Worm (Caenorhabditis elegans) whole organism, L2 larva: ENCODE results near the gene F32D8.15.

ENCODE experiments used
- C34F6.9 ChIP-seq: fragments of 150-350 bp; optimal IDR thresholded peaks from 2 replicates; lab custom pipeline; 2014; ENCODE audit warnings: missing biosample characterization, missing genetic modification characterization
- F13H6.1 ChIP-seq: sonication (generic microtip); optimal IDR thresholded peaks from 2 replicates; lab custom pipeline; 2016; ENCODE audit warnings: missing genetic modification characterization, missing compliant biosample characterization
- R02D3.7 ChIP-seq: fragments of 150-350 bp; optimal IDR thresholded peaks from 2 replicates; lab custom pipeline; 2014; ENCODE audit warnings: missing biosample characterization, missing genetic modification characterization
- Y55F3AM.14 ChIP-seq: fragments of 200-800 bp; sonication (Bioruptor generic); optimal IDR thresholded peaks from 2 replicates; lab custom pipeline; 2018; ENCODE audit warnings: mild to moderate bottlenecking, missing genetic modification characterization, missing compliant biosample characterization
- ZK546.5 ChIP-seq: sonication (generic microtip); optimal IDR thresholded peaks from 2 replicates; lab custom pipeline; 2017; ENCODE audit warnings: missing biosample characterization, missing genetic modification characterization
- alr-1 ChIP-seq: fragments of 150-350 bp; optimal IDR thresholded peaks from 2 replicates; lab custom pipeline; 2014; ENCODE audit warnings: missing biosample characterization, missing genetic modification characterization
- aly-2 ChIP-seq: fragments of 150-350 bp; optimal IDR thresholded peaks from 2 replicates; lab custom pipeline; 2014; ENCODE audit warnings: missing biosample characterization, missing genetic modification characterization
- ama-1 ChIP-seq: fragments of 150-350 bp; optimal IDR thresholded peaks from 2 replicates; lab custom pipeline; 2018; ENCODE audit warnings: inconsistent platforms
- blmp-1 ChIP-seq: sonication (generic microtip); optimal IDR thresholded peaks from 2 replicates; lab custom pipeline; 2017; ENCODE audit warnings: missing genetic modification characterization, mild to moderate bottlenecking, missing compliant biosample characterization, antibody characterized with exemption, moderate library complexity; ENCODE audit not compliant: insufficient read depth
- ceh-16 ChIP-seq: fragments of 150-350 bp; optimal IDR thresholded peaks from 2 replicates; lab custom pipeline; 2014; ENCODE audit warnings: missing biosample characterization, missing genetic modification characterization
- ceh-82 ChIP-seq: fragments of 150-350 bp; optimal IDR thresholded peaks from 2 replicates; lab custom pipeline; 2014; ENCODE audit warnings: missing biosample characterization, missing genetic modification characterization
- crh-2 ChIP-seq: sonication (generic microtip); optimal IDR thresholded peaks from 2 replicates; lab custom pipeline; 2017; ENCODE audit warnings: missing biosample characterization, missing genetic modification characterization
- dmd-4 ChIP-seq: sonication (generic microtip); optimal IDR thresholded peaks from 2 replicates; lab custom pipeline; 2017; ENCODE audit warnings: missing biosample characterization, missing genetic modification characterization
- egl-27 ChIP-seq: sonication (generic microtip); optimal IDR thresholded peaks from 3 replicates; lab custom pipeline; 2017; ENCODE audit warnings: missing biosample characterization, missing genetic modification reagents, missing genetic modification characterization
- elt-1 ChIP-seq: fragments of 150-350 bp; optimal IDR thresholded peaks from 2 replicates; lab custom pipeline; 2014; ENCODE audit warnings: missing biosample characterization, missing genetic modification characterization
- elt-3 ChIP-seq: sonication (generic microtip); optimal IDR thresholded peaks from 2 replicates; lab custom pipeline; 2017; ENCODE audit warnings: missing biosample characterization, missing genetic modification characterization
- fos-1 ChIP-seq: fragments of 150-350 bp; optimal IDR thresholded peaks from 2 replicates; lab custom pipeline; 2014; ENCODE audit warnings: missing biosample characterization, missing genetic modification characterization
- gmeb-1 ChIP-seq: fragments of 150-350 bp; optimal IDR thresholded peaks from 2 replicates; lab custom pipeline; 2014; ENCODE audit warnings: missing biosample characterization, missing genetic modification characterization
- lin-11 ChIP-seq: fragments of 150-350 bp; sonication (generic microtip); optimal IDR thresholded peaks from 2 replicates; lab custom pipeline; 2014; ENCODE audit warnings: missing biosample characterization, missing genetic modification characterization, inconsistent platforms, mixed read lengths
- lin-13 ChIP-seq: fragments of 150-350 bp; optimal IDR thresholded peaks from 2 replicates; lab custom pipeline; 2014; ENCODE audit warnings: missing biosample characterization, missing genetic modification reagents, missing genetic modification characterization
- lin-39 ChIP-seq: fragments of 150-350 bp; optimal IDR thresholded peaks from 2 replicates; lab custom pipeline; 2014; ENCODE audit warnings: missing biosample characterization, missing genetic modification reagents, missing genetic modification characterization
- lsy-2 ChIP-seq, 2 experiments: fragments of 150-350 bp in 1 of 2; sonication (generic microtip) in 1 of 2; optimal IDR thresholded peaks; 2 replicates each; lab custom pipeline; 2014 to 2017; ENCODE audit warnings: missing biosample characterization in 2 of 2, missing genetic modification characterization in 2 of 2
- mab-5 ChIP-seq: fragments of 150-350 bp; optimal IDR thresholded peaks from 2 replicates; lab custom pipeline; 2014; ENCODE audit warnings: missing biosample characterization, missing genetic modification characterization
- mbf-1 ChIP-seq: sonication (generic microtip); optimal IDR thresholded peaks from 2 replicates; lab custom pipeline; 2017; ENCODE audit warnings: missing biosample characterization, missing genetic modification characterization
- mdl-1 ChIP-seq, 2 experiments: fragments of 150-350 bp in 1 of 2; sonication (generic microtip) in 1 of 2; optimal IDR thresholded peaks; 2 replicates each; lab custom pipeline; 2017; ENCODE audit warnings: missing biosample characterization in 2 of 2, missing genetic modification characterization in 2 of 2
- nhr-10 ChIP-seq: sonication (generic microtip); optimal IDR thresholded peaks from 2 replicates; lab custom pipeline; 2017; ENCODE audit warnings: missing biosample characterization, missing genetic modification characterization
- nhr-11 ChIP-seq: fragments of 150-350 bp; optimal IDR thresholded peaks from 2 replicates; lab custom pipeline; 2014; ENCODE audit warnings: missing biosample characterization, missing genetic modification characterization
- nhr-12 ChIP-seq: fragments of 150-350 bp; optimal IDR thresholded peaks from 2 replicates; lab custom pipeline; 2014; ENCODE audit warnings: missing biosample characterization, missing genetic modification characterization
- nhr-129 ChIP-seq: fragments of 150-350 bp; optimal IDR thresholded peaks from 2 replicates; lab custom pipeline; 2014; ENCODE audit warnings: missing biosample characterization, missing genetic modification characterization
- nhr-21 ChIP-seq: fragments of 150-350 bp; optimal IDR thresholded peaks from 2 replicates; lab custom pipeline; 2014; ENCODE audit warnings: missing biosample characterization, missing genetic modification characterization
- nhr-23 ChIP-seq: fragments of 150-350 bp; optimal IDR thresholded peaks from 2 replicates; lab custom pipeline; 2014; ENCODE audit warnings: missing biosample characterization, missing genetic modification reagents, missing genetic modification characterization
- nhr-237 ChIP-seq: fragments of 150-350 bp; optimal IDR thresholded peaks from 2 replicates; lab custom pipeline; 2014; ENCODE audit warnings: missing biosample characterization, missing genetic modification characterization
- nhr-25 ChIP-seq: fragments of 150-350 bp; sonication (generic microtip); optimal IDR thresholded peaks from 3 replicates; lab custom pipeline; 2014; ENCODE audit warnings: missing biosample characterization, missing genetic modification characterization
- nhr-6 ChIP-seq: fragments of 150-350 bp; optimal IDR thresholded peaks from 2 replicates; lab custom pipeline; 2014; ENCODE audit warnings: missing biosample characterization, missing genetic modification characterization
- nhr-77 ChIP-seq: fragments of 150-350 bp; optimal IDR thresholded peaks from 2 replicates; lab custom pipeline; 2014; ENCODE audit warnings: missing biosample characterization, missing genetic modification characterization
- peb-1 ChIP-seq: fragments of 150-350 bp; optimal IDR thresholded peaks from 2 replicates; lab custom pipeline; 2014; ENCODE audit warnings: missing biosample characterization, missing genetic modification characterization
- sem-4 ChIP-seq: fragments of 150-350 bp; optimal IDR thresholded peaks from 2 replicates; lab custom pipeline; 2014; ENCODE audit warnings: missing biosample characterization, missing genetic modification reagents, missing genetic modification characterization
- skn-1 ChIP-seq: sonication (generic microtip); optimal IDR thresholded peaks from 2 replicates; lab custom pipeline; 2017; ENCODE audit warnings: missing biosample characterization, missing genetic modification characterization
- sma-3 ChIP-seq: sonication (generic microtip); optimal IDR thresholded peaks from 2 replicates; lab custom pipeline; 2016; ENCODE audit warnings: missing genetic modification reagents, missing genetic modification characterization, missing compliant biosample characterization
- sma-9 ChIP-seq, 2 experiments: fragments of 150-350 bp in 1 of 2; sonication (generic microtip) in 1 of 2; optimal IDR thresholded peaks; 2 replicates each; lab custom pipeline; 2014 to 2016; ENCODE audit warnings: missing genetic modification characterization in 2 of 2, mild to moderate bottlenecking in 1 of 2, missing biosample characterization in 1 of 2, missing compliant biosample characterization in 1 of 2, missing genetic modification reagents in 1 of 2, moderate library complexity in 1 of 2
- snpc-4 ChIP-seq: fragments of 150-350 bp; optimal IDR thresholded peaks from 2 replicates; lab custom pipeline; 2014; ENCODE audit warnings: missing biosample characterization, missing genetic modification characterization
- unc-39 ChIP-seq: fragments of 150-350 bp; optimal IDR thresholded peaks from 2 replicates; lab custom pipeline; 2014; ENCODE audit warnings: missing biosample characterization, missing genetic modification characterization
- unc-55 ChIP-seq: fragments of 150-350 bp; sonication (generic microtip); optimal IDR thresholded peaks from 3 replicates; lab custom pipeline; 2014; ENCODE audit warnings: missing biosample characterization, missing genetic modification reagents, missing genetic modification characterization
- unc-62 ChIP-seq: fragments of 150-350 bp; optimal IDR thresholded peaks from 2 replicates; lab custom pipeline; 2014; ENCODE audit warnings: missing biosample characterization, missing genetic modification reagents, missing genetic modification characterization
- zag-1 ChIP-seq: fragments of 150-350 bp; optimal IDR thresholded peaks from 2 replicates; lab custom pipeline; 2014; ENCODE audit warnings: missing biosample characterization, missing genetic modification characterization
- ztf-1 ChIP-seq: fragments of 200-800 bp; sonication (Bioruptor generic); conservative IDR thresholded peaks from 2 replicates; pipeline ENCODE4 v1.3.6; 2022; ENCODE audit warnings: missing genetic modification characterization, missing compliant biosample characterization
- ztf-11 ChIP-seq: sonication (generic microtip); optimal IDR thresholded peaks from 2 replicates; lab custom pipeline; 2017; ENCODE audit warnings: missing biosample characterization, missing genetic modification characterization
- ztf-4 ChIP-seq: fragments of 150-350 bp; optimal IDR thresholded peaks from 2 replicates; lab custom pipeline; 2014; ENCODE audit warnings: missing biosample characterization, missing genetic modification characterization

The F32D8.15 gene

DNA sequence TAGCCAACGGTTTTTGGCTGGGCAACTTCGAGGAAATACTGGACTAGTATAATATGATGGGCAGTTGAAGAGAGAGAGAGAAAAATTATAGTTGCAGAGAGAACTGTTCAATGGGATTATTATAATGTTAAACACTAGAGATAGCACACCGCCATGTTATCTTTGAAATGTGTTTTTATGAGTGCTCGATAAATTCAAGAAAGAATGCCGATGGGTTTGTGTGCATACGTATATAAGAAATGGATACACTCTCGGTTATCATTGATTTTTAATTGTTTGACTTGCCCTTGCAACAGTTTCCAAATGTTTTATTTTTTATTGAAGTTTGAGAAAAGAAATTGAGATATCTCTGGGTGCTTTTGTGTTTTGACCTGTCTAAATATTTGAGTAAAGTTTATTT lies 32.8 kb downstream of the F32D8.15 start, which contains the start of gene F17C11.12:
Gene F17C11.12, minus strand, starts transcription at position 240 of the 400 bp plus-strand sequence.
- TF ChIP-seq nhr-21 (no peak), blmp-1 (tag; lab: Kevin White, UChicago) (no peak), nhr-6 (tag; lab: Kevin White, UChicago) (no peak), snpc-4 (tag; lab: Kevin White, UChicago) (no peak), nhr-25 (tag; lab: Kevin White, UChicago) (no peak), nhr-237 (tag; lab: Kevin White, UChicago) (no peak), dmd-4 (tag; lab: Kevin White, UChicago) (no peak), elt-3 (no peak), ztf-1 (no peak), F13H6.1 (tag; lab: Kevin White, UChicago) (peak; percentile 13), sem-4 (tag; lab: Kevin White, UChicago) (no peak), sma-9 (GFP tag; optimal IDR thresholded peaks at IDR 0.05; lab: Kevin White, UChicago) (peak; percentile 71), sma-9 (tag; optimal IDR thresholded peaks at IDR 0.05; lab: Kevin White, UChicago) (no peak), fos-1 (peak; percentile 73), crh-2 (tag; lab: Kevin White, UChicago) (peak; percentile 40)

DNA sequence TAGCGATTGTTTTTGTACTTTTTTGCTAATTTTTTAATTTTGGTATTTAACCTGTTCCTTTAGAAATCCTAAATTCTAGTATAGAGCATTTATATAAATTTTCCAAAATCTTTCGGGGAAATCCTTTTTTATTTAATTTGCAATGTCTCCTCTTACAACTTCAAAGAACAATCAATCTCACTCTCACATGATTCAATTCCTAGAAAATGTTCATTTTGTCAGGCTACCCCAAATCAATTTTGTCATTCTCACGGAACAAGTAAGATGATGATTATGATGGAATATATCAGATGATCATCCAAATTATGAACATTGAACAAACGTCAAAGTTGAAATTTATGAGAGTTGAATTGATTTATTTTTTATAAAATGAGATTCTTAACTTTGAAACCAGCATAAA lies 33.4 kb downstream of the F32D8.15 start:
- TF ChIP-seq elt-1 (tag; lab: Kevin White, UChicago): no peak
- no peak for TF ChIP-seq nhr-6 (tag; lab: Kevin White, UChicago)
- no peak for TF ChIP-seq nhr-11 (tag; lab: Kevin White, UChicago)
- TF ChIP-seq ztf-1: no peak
- TF ChIP-seq sma-9 (GFP tag; optimal IDR thresholded peaks at IDR 0.05; lab: Kevin White, UChicago): peak; percentile 84
- TF ChIP-seq sma-9 (tag; optimal IDR thresholded peaks at IDR 0.05; lab: Kevin White, UChicago): no peak
- no peak for TF ChIP-seq Y55F3AM.14 (GFP tag; lab: Kevin White, UChicago)
- TF ChIP-seq unc-39 (tag; lab: Kevin White, UChicago): no peak
- peak; percentile 94 for TF ChIP-seq nhr-129 (tag; lab: Kevin White, UChicago)
- TF ChIP-seq ama-1: no peak
- no peak for TF ChIP-seq R02D3.7 (tag; lab: Kevin White, UChicago)
- no peak for TF ChIP-seq unc-55
- TF ChIP-seq alr-1 (tag; lab: Kevin White, UChicago): no peak
- TF ChIP-seq sem-4 (tag; lab: Kevin White, UChicago): peak; percentile 63
- TF ChIP-seq crh-2 (tag; lab: Kevin White, UChicago): peak; percentile 52
- no peak for TF ChIP-seq lin-11 (tag; lab: Kevin White, UChicago)
- TF ChIP-seq unc-62 (GFP tag; lab: Kevin White, UChicago): no peak
- TF ChIP-seq ztf-4 (tag; lab: Kevin White, UChicago): peak; percentile 61
- no peak for TF ChIP-seq nhr-10 (tag; lab: Kevin White, UChicago)
- TF ChIP-seq lin-39: no peak
- TF ChIP-seq ceh-82 (tag; lab: Kevin White, UChicago): no peak
- no peak for TF ChIP-seq nhr-77
- peak; percentile 87 for TF ChIP-seq nhr-21
- no peak for TF ChIP-seq blmp-1 (tag; lab: Kevin White, UChicago)
- TF ChIP-seq mbf-1: no peak
- peak; percentile 47 for TF ChIP-seq gmeb-1 (tag; lab: Kevin White, UChicago)
- no peak for TF ChIP-seq egl-27 (tag; lab: Kevin White, UChicago)
- no peak for TF ChIP-seq nhr-23 (tag; lab: Kevin White, UChicago)
- peak; percentile 55 for TF ChIP-seq skn-1
- TF ChIP-seq C34F6.9: peak; percentile 69
- TF ChIP-seq fos-1: peak; percentile 13
- no peak for TF ChIP-seq ceh-16
- TF ChIP-seq snpc-4 (tag; lab: Kevin White, UChicago): no peak
- no peak for TF ChIP-seq mdl-1 (tag; optimal IDR thresholded peaks at IDR 0.05; lab: Kevin White, UChicago)
- TF ChIP-seq ZK546.5 (tag; lab: Kevin White, UChicago): no peak
- no peak for TF ChIP-seq F13H6.1 (tag; lab: Kevin White, UChicago)
- TF ChIP-seq mab-5 (tag; lab: Kevin White, UChicago): no peak
- no peak for TF ChIP-seq lin-13 (GFP tag; lab: Kevin White, UChicago)
- no peak for TF ChIP-seq nhr-237 (tag; lab: Kevin White, UChicago)
- no peak for TF ChIP-seq peb-1 (tag; lab: Kevin White, UChicago)
- TF ChIP-seq lsy-2 (tag; optimal IDR thresholded peaks at IDR 0.05; lab: Kevin White, UChicago): peak in 1 of 2 experiments; percentile 71
- TF ChIP-seq ztf-11 (tag; lab: Kevin White, UChicago): no peak
- TF ChIP-seq nhr-12 (tag; lab: Kevin White, UChicago): no peak
- peak; percentile 1 for TF ChIP-seq nhr-25 (tag; lab: Kevin White, UChicago)
- no peak for TF ChIP-seq dmd-4 (tag; lab: Kevin White, UChicago)
- TF ChIP-seq aly-2: no peak
- no peak for TF ChIP-seq elt-3
- TF ChIP-seq sma-3: no peak
- TF ChIP-seq zag-1 (tag; lab: Kevin White, UChicago): no peak
- TF ChIP-seq, all 48 proteins: peak for 12
